Fruit fly (Drosophila melanogaster) whole organism, embryonic: ENCODE results near the gene aop.

Experiments
- BtbVII ChIP-seq: fragments of 200-800 bp; sonication (Bioruptor generic); optimal IDR thresholded peaks from 3 replicates; lab custom pipeline; 2017; ENCODE audit warnings: missing biosample characterization, mild to moderate bottlenecking, missing genetic modification characterization
- CG10654 ChIP-seq: fragments of 200-800 bp; sonication (Bioruptor generic); optimal IDR thresholded peaks from 2 replicates; lab custom pipeline; 2016; ENCODE audit warnings: missing biosample characterization, missing genetic modification characterization
- CG12236 ChIP-seq: fragments of 200-800 bp; sonication (Bioruptor generic); optimal IDR thresholded peaks from 2 replicates; lab custom pipeline; 2016; ENCODE audit warnings: missing biosample characterization, missing genetic modification characterization
- CG13424 ChIP-seq: fragments of 200-800 bp; sonication (Bioruptor generic); optimal IDR thresholded peaks from 2 replicates; lab custom pipeline; 2019; ENCODE audit warnings: missing biosample characterization, mild to moderate bottlenecking, missing genetic modification characterization, moderate library complexity
- CG13624 ChIP-seq: fragments of 200-800 bp; sonication (Bioruptor generic); optimal IDR thresholded peaks from 2 replicates; lab custom pipeline; 2016; ENCODE audit warnings: missing biosample characterization, missing genetic modification characterization
- CG13894 ChIP-seq: fragments of 200-800 bp; sonication (Bioruptor generic); optimal IDR thresholded peaks from 3 replicates; lab custom pipeline; 2018; ENCODE audit warnings: missing biosample characterization, mild to moderate bottlenecking, missing genetic modification characterization, moderate library complexity
- CG15011 ChIP-seq: fragments of 200-800 bp; sonication (Bioruptor generic); optimal IDR thresholded peaks from 3 replicates; lab custom pipeline; 2018; ENCODE audit warnings: missing biosample characterization, mild to moderate bottlenecking, missing genetic modification characterization
- CG15601 ChIP-seq: fragments of 200-800 bp; sonication (Bioruptor generic); optimal IDR thresholded peaks from 3 replicates; lab custom pipeline; 2019; ENCODE audit warnings: missing biosample characterization, mild to moderate bottlenecking, missing genetic modification characterization, moderate library complexity
- CG16813 ChIP-seq: fragments of 200-800 bp; sonication (Bioruptor generic); IDR thresholded peaks from 3 replicates; pipeline ENCODE4 v1.3.6; 2022; ENCODE audit warnings: missing biosample characterization, missing genetic modification characterization; ENCODE audit not compliant: partially characterized antibody
- CG17385 ChIP-seq: fragments of 200-800 bp; sonication (Bioruptor generic); optimal IDR thresholded peaks from 3 replicates; lab custom pipeline; 2018; ENCODE audit warnings: missing biosample characterization, mild to moderate bottlenecking, missing genetic modification characterization
- CG18764 ChIP-seq: fragments of 200-800 bp; sonication (Bioruptor generic); optimal IDR thresholded peaks from 3 replicates; lab custom pipeline; 2016; ENCODE audit warnings: missing biosample characterization, missing genetic modification characterization
- CG2678 ChIP-seq: fragments of 200-800 bp; sonication (Bioruptor generic); optimal IDR thresholded peaks from 3 replicates; lab custom pipeline; 2019; ENCODE audit warnings: missing biosample characterization, mild to moderate bottlenecking, missing genetic modification characterization, moderate library complexity
- CG30020 ChIP-seq: fragments of 200-800 bp; optimal IDR thresholded peaks from 2 replicates; lab custom pipeline; 2019; ENCODE audit warnings: missing biosample characterization, mild to moderate bottlenecking, missing genetic modification characterization, moderate library complexity
- CG31441 ChIP-seq: fragments of 200-800 bp; sonication (Bioruptor generic); IDR thresholded peaks from 2 replicates; pipeline ENCODE4 v1.3.6; 2022; ENCODE audit warnings: missing biosample characterization, missing genetic modification characterization
- CG3281 ChIP-seq: fragments of 200-800 bp; sonication (Bioruptor generic); optimal IDR thresholded peaks from 3 replicates; lab custom pipeline; 2017; ENCODE audit warnings: missing biosample characterization, mild to moderate bottlenecking, missing genetic modification characterization
- CG33213 ChIP-seq: fragments of 200-800 bp; sonication (Bioruptor generic); optimal IDR thresholded peaks from 3 replicates; lab custom pipeline; 2016; ENCODE audit warnings: missing biosample characterization, missing genetic modification characterization
- CG34376 ChIP-seq: fragments of 200-800 bp; sonication (Bioruptor generic); optimal IDR thresholded peaks from 2 replicates; lab custom pipeline; 2018; ENCODE audit warnings: missing biosample characterization, mild to moderate bottlenecking, missing genetic modification characterization
- CG4854 ChIP-seq: fragments of 200-800 bp; sonication (Bioruptor generic); optimal IDR thresholded peaks from 2 replicates; lab custom pipeline; 2016; ENCODE audit warnings: missing biosample characterization, missing genetic modification characterization, inconsistent platforms
- CG6765 ChIP-seq: fragments of 200-800 bp; sonication (Bioruptor generic); optimal IDR thresholded peaks from 3 replicates; lab custom pipeline; 2017; ENCODE audit warnings: missing biosample characterization, mild to moderate bottlenecking, missing genetic modification characterization
- CG7372 ChIP-seq: fragments of 200-800 bp; sonication (Bioruptor generic); IDR thresholded peaks from 2 replicates; pipeline ENCODE4 v1.3.6; 2022; ENCODE audit warnings: missing biosample characterization, missing genetic modification characterization
- CG9932 ChIP-seq: fragments of 200-800 bp; sonication (Bioruptor generic); IDR thresholded peaks from 2 replicates; pipeline ENCODE4 v1.3.6; 2022; ENCODE audit warnings: missing biosample characterization, missing genetic modification characterization
- Camta ChIP-seq: fragments of 200-800 bp; sonication (Bioruptor generic); optimal IDR thresholded peaks from 2 replicates; lab custom pipeline; 2016; ENCODE audit warnings: missing biosample characterization, missing genetic modification characterization
- Dbx ChIP-seq: fragments of 200-800 bp; sonication (Bioruptor generic); IDR thresholded peaks from 3 replicates; pipeline ENCODE4 v1.3.6; 2022; ENCODE audit warnings: missing biosample characterization, missing genetic modification characterization
- HLH4C ChIP-seq: fragments of 200-800 bp; sonication (Bioruptor generic); IDR thresholded peaks from 3 replicates; pipeline ENCODE4 v1.3.6; 2022; ENCODE audit warnings: missing biosample characterization, missing genetic modification characterization; ENCODE audit not compliant: partially characterized antibody
- HmgD ChIP-seq: fragments of 200-800 bp; sonication (Bioruptor generic); optimal IDR thresholded peaks from 3 replicates; lab custom pipeline; 2016; ENCODE audit warnings: missing biosample characterization, missing genetic modification characterization
- Lim3 ChIP-seq: fragments of 200-800 bp; sonication (Bioruptor generic); IDR thresholded peaks from 2 replicates; pipeline ENCODE4 v1.3.6; 2022; ENCODE audit warnings: missing biosample characterization, missing genetic modification characterization
- MESR4 ChIP-seq: fragments of 200-800 bp; sonication (Bioruptor generic); optimal IDR thresholded peaks from 2 replicates; lab custom pipeline; 2018; ENCODE audit warnings: missing biosample characterization, mild to moderate bottlenecking, missing genetic modification characterization, moderate library complexity
- Mad ChIP-seq: fragments of 200-800 bp; sonication (Bioruptor generic); optimal IDR thresholded peaks from 2 replicates; lab custom pipeline; 2016; ENCODE audit warnings: missing biosample characterization, missing genetic modification characterization
- NFAT ChIP-seq: fragments of 200-800 bp; sonication (Bioruptor generic); IDR thresholded peaks from 2 replicates; pipeline ENCODE4 v1.3.6; 2022; ENCODE audit warnings: missing biosample characterization, missing genetic modification characterization
- Pdp1 ChIP-seq, 2 experiments: fragments of 200-800 bp; sonication (Bioruptor generic); optimal IDR thresholded peaks; 3 replicates each; lab custom pipeline; 2016; ENCODE audit warnings: missing biosample characterization in 2 of 2, missing genetic modification characterization in 2 of 2, mild to moderate bottlenecking in 1 of 2, moderate library complexity in 1 of 2
- TFAM ChIP-seq: fragments of 200-800 bp; sonication (Bioruptor generic); optimal IDR thresholded peaks from 2 replicates; lab custom pipeline; 2017; ENCODE audit warnings: missing biosample characterization, missing genetic modification characterization, inconsistent platforms
- al ChIP-seq: fragments of 200-800 bp; sonication (Bioruptor generic); IDR thresholded peaks from 2 replicates; pipeline ENCODE4 v1.3.6; 2022; ENCODE audit warnings: missing biosample characterization, missing genetic modification characterization
- aop ChIP-seq: fragments of 200-800 bp; sonication (Bioruptor generic); IDR thresholded peaks from 2 replicates; pipeline ENCODE4 v1.3.6; 2022; ENCODE audit warnings: missing biosample characterization, missing genetic modification characterization
- ase ChIP-seq: fragments of 200-800 bp; sonication (Bioruptor generic); IDR thresholded peaks from 3 replicates; pipeline ENCODE4 v1.3.6; 2022; ENCODE audit warnings: missing biosample characterization, missing genetic modification characterization
- bcd ChIP-seq: fragments of 200-800 bp; sonication (Bioruptor generic); optimal IDR thresholded peaks from 2 replicates; lab custom pipeline; 2017; ENCODE audit warnings: missing biosample characterization, mild to moderate bottlenecking, missing genetic modification characterization
- dysf ChIP-seq: fragments of 200-800 bp; sonication (Bioruptor generic); IDR thresholded peaks from 3 replicates; pipeline ENCODE4 v1.3.6; 2022; ENCODE audit warnings: missing biosample characterization, missing genetic modification characterization
- fu2 ChIP-seq: fragments of 200-800 bp; sonication (Bioruptor generic); optimal IDR thresholded peaks from 2 replicates; lab custom pipeline; 2016; ENCODE audit warnings: missing biosample characterization, missing genetic modification characterization
- gcm2 ChIP-seq: fragments of 200-800 bp; sonication (Bioruptor generic); optimal IDR thresholded peaks from 2 replicates; lab custom pipeline; 2016; ENCODE audit warnings: missing biosample characterization, missing genetic modification characterization
- hkb ChIP-seq, 2 experiments: fragments of 200-800 bp in 1 of 2; fragments of >200 bp in 1 of 2; sonication (Bioruptor generic) in 1 of 2; IDR thresholded peaks in 1 of 2; optimal IDR thresholded peaks in 1 of 2; 2 replicates each; pipeline versions ENCODE4 v1.3.6 to Lab custom; 2017 to 2022; ENCODE audit warnings: missing biosample characterization in 1 of 2, missing genetic modification characterization in 1 of 2
- jigr1 ChIP-seq: fragments of 200-800 bp; sonication (Bioruptor generic); IDR thresholded peaks from 3 replicates; pipeline ENCODE4 v1.3.6; 2022; ENCODE audit warnings: missing biosample characterization, missing genetic modification characterization
- oc ChIP-seq: fragments of 200-800 bp; sonication (Bioruptor generic); optimal IDR thresholded peaks from 2 replicates; lab custom pipeline; 2018; ENCODE audit warnings: missing biosample characterization, mild to moderate bottlenecking, missing genetic modification characterization, moderate library complexity
- pita ChIP-seq: fragments of 200-800 bp; sonication (Bioruptor generic); optimal IDR thresholded peaks from 2 replicates; lab custom pipeline; 2017; ENCODE audit warnings: missing biosample characterization, mild to moderate bottlenecking, missing genetic modification characterization
- sd ChIP-seq: fragments of 200-800 bp; sonication (Bioruptor generic); optimal IDR thresholded peaks from 3 replicates; lab custom pipeline; 2018; ENCODE audit warnings: missing biosample characterization, mild to moderate bottlenecking, missing genetic modification characterization, moderate library complexity
- sim ChIP-seq: fragments of 200-800 bp; sonication (Bioruptor generic); IDR thresholded peaks from 2 replicates; pipeline ENCODE4 v1.3.6; 2022; ENCODE audit warnings: missing biosample characterization, missing genetic modification characterization
- ssp ChIP-seq: fragments of 200-800 bp; sonication (Bioruptor generic); IDR thresholded peaks from 2 replicates; pipeline ENCODE4 v1.3.6; 2022; ENCODE audit warnings: missing biosample characterization, missing genetic modification characterization
- trh ChIP-seq: fragments of 200-800 bp; sonication (Bioruptor generic); optimal IDR thresholded peaks from 2 replicates; lab custom pipeline; 2016; ENCODE audit warnings: missing biosample characterization, missing genetic modification characterization
- unpg ChIP-seq: fragments of 200-800 bp; sonication (Bioruptor generic); optimal IDR thresholded peaks from 3 replicates; lab custom pipeline; 2018; ENCODE audit warnings: missing biosample characterization, mild to moderate bottlenecking, missing genetic modification characterization, moderate library complexity
- yki ChIP-seq: fragments of >200 bp; optimal IDR thresholded peaks from 3 replicates; lab custom pipeline; 2018
- zen ChIP-seq: fragments of 200-800 bp; sonication (Bioruptor generic); optimal IDR thresholded peaks from 3 replicates; lab custom pipeline; 2018; ENCODE audit warnings: missing biosample characterization, mild to moderate bottlenecking, missing genetic modification characterization, moderate library complexity
- zf30C ChIP-seq: fragments of 200-800 bp; sonication (Bioruptor generic); optimal IDR thresholded peaks from 3 replicates; lab custom pipeline; 2018; ENCODE audit warnings: missing biosample characterization, mild to moderate bottlenecking, missing genetic modification characterization

The aop gene

DNA sequence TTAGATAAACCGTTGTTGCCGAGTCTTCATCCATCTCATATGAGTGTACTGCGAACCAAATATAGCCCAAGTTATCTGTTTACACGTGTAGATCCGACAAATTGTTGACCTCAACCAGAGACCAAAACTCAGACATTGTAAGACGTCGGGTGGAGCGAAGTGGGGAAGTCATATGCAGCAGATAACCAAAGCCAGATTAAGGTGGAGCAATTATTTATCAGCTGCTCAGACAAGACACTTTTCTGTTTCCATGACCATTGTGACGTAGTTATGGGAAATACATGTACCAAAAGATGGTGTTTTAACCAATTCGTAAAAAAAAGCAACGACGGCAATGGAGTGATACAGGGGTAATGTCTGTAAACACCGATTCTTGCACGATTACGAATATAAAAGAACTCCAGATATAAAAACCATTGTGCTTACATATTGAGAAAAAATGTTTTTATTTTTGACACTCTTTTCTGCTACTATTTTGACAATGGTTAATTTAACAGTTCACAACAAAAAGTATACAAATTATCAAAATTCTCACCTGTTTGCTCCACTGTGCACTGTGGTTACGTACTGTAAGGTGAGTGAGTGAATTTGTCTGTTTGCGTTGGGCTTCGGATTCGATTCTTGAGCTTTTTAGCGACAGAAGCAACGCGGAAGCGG lies 1.1 kb downstream of the aop start (continued):
- TF ChIP-seq jigr1 (no peak), Mad (GFP tag; lab: Kevin White, UChicago) (no peak), dysf (GFP tag; lab: Robert Waterston, UW) (peak; percentile 66), Dbx (GFP tag; lab: Robert Waterston, UW) (0 out of 3 replicates have a peak, but pooled peaks have one; percentile 28), CG16813 (no peak), ase (GFP tag; lab: Robert Waterston, UW) (no peak), CG18764 (GFP tag; lab: Kevin White, UChicago) (peak; percentile 21), NFAT (GFP tag; lab: Robert Waterston, UW) (no peak), unpg (GFP tag; lab: Kevin White, UChicago) (peak; percentile 54), MESR4 (no peak), CG6765 (GFP tag; lab: Kevin White, UChicago) (no peak), gcm2 (GFP tag; lab: Kevin White, UChicago) (peak; percentile 64), al (GFP tag; lab: Robert Waterston, UW) (peak; percentile 55), zen (tag; lab: Kevin White, UChicago) (no peak), CG2678 (peak; percentile 53), oc (no peak), trh (GFP tag; lab: Kevin White, UChicago) (no peak), ssp (GFP tag; lab: Robert Waterston, UW) (peak; percentile 35; the same call in 1 of the 2 replicates), CG4854 (GFP tag; lab: Kevin White, UChicago) (peak; percentile 13), CG13624 (GFP tag; lab: Kevin White, UChicago) (peak; percentile 45), CG31441 (GFP tag; lab: Robert Waterston, UW) (0 out of 2 replicates have a peak, but pooled peaks have one; percentile 33), CG9932 (peak; percentile 70), Pdp1 (GFP tag; optimal IDR thresholded peaks at IDR 0.05; lab: Kevin White, UChicago) (peak; percentile 47 to 59), bcd (GFP tag; lab: Kevin White, UChicago) (peak; percentile 47), TFAM (GFP tag; lab: Kevin White, UChicago) (no peak), BtbVII (GFP tag; lab: Kevin White, UChicago) (no peak), CG13894 (tag; lab: Kevin White, UChicago) (no peak), aop (GFP tag; lab: Robert Waterston, UW) (no peak), Lim3 (no peak), sim (no peak), CG13424 (tag; lab: Kevin White, UChicago) (peak; percentile 20), CG10654 (peak; percentile 34), CG15011 (GFP tag; lab: Kevin White, UChicago) (no peak), CG34376 (GFP tag; lab: Kevin White, UChicago) (no peak), CG30020 (tag; lab: Kevin White, UChicago) (no peak), HmgD (GFP tag; lab: Kevin White, UChicago) (no peak), yki (lab: Kevin White, UChicago) (no peak), sd (tag; lab: Kevin White, UChicago) (no peak), hkb (optimal IDR thresholded peaks at IDR 0.05; lab: Kevin White, UChicago) (no peak), hkb (GFP tag; IDR thresholded peaks at IDR 0.05; lab: Robert Waterston, UW) (peak; percentile 36; the same call in 1 of the 2 replicates), CG33213 (GFP tag; lab: Kevin White, UChicago) (no peak), CG7372 (GFP tag; lab: Robert Waterston, UW) (no peak), CG15601 (tag; lab: Kevin White, UChicago) (no peak), fu2 (GFP tag; lab: Kevin White, UChicago) (no peak), CG12236 (GFP tag; lab: Kevin White, UChicago) (peak; percentile 1), pita (GFP tag; lab: Kevin White, UChicago) (no peak), zf30C (no peak), CG17385 (GFP tag; lab: Kevin White, UChicago) (no peak), Camta (GFP tag; lab: Kevin White, UChicago) (peak; percentile 44), HLH4C (GFP tag; lab: Robert Waterston, UW) (no peak), CG3281 (peak; percentile 49)
